Fruit fly (Drosophila melanogaster): ENCODE data around the gene CG3294.

Gene CG3294

DNA sequence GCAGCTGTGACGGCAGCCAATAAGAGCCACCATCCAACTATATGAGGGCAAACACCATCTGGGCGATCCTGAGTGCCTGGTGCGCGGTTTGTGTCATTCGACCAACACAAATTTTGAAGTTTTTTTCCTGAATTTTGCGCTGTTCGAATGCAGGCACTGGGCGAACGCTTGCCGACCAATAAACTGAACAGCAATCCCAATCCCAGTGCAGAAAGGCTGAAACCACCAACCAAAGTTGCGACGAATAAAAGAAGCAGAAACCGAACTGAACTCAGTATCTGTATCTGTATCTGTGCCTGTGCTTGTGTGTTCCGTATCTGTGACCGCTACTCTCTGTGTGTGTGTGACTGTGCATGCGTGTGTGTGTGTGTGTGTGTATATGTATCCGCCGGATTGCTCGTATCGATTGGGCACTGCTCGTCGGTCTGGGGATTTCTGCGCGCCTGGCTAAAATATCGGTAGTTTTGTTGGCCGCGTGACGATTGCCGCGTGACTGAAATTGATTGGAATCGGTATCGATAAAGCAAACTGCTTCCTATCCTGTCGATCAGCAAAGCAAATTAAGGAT, 17.2 kb downstream of the CG3294 start (continued):
- TF ChIP-seq pdm3 (GFP tag; optimal IDR thresholded peaks at IDR 0.05) (no peak), esn (GFP tag; optimal IDR thresholded peaks at IDR 0.05) (no peak), Sox14 (GFP tag; optimal IDR thresholded peaks at IDR 0.05) (no peak), CG3919 (GFP tag; optimal IDR thresholded peaks at IDR 0.05) (no peak), svp (GFP tag) (peak; percentile 94), Hr39 (GFP tag; optimal IDR thresholded peaks at IDR 0.05) (no peak), CG6163 (GFP tag; IDR thresholded peaks at IDR 0.05) (peak; percentile 43; the same call in 2 of the 3 replicates), cyc (GFP tag; optimal IDR thresholded peaks at IDR 0.05) (no peak), CG32006 (GFP tag; optimal IDR thresholded peaks at IDR 0.05) (no peak), CG11294 (GFP tag; IDR thresholded peaks at IDR 0.05) (0 out of 2 replicates have a peak, but pooled peaks have one; percentile 10), fkh (GFP tag; optimal IDR thresholded peaks at IDR 0.05) (no peak), CG8632 (GFP tag; optimal IDR thresholded peaks at IDR 0.05) (no peak), CG8119 (GFP tag; IDR thresholded peaks at IDR 0.05) (peak; percentile 35; the same call in 1 of the 3 replicates), Sox102F (GFP tag; optimal IDR thresholded peaks at IDR 0.05) (no peak), fd85E (GFP tag; optimal IDR thresholded peaks at IDR 0.05) (no peak), CG3032 (tag; optimal IDR thresholded peaks at IDR 0.05) (no peak), OdsH (GFP tag; optimal IDR thresholded peaks at IDR 0.05) (no peak), CG10631 (GFP tag; optimal IDR thresholded peaks at IDR 0.05) (no peak), CG6792 (GFP tag; optimal IDR thresholded peaks at IDR 0.05) (no peak), CG1621 (tag; optimal IDR thresholded peaks at IDR 0.05) (peak; percentile 99), lz (GFP tag; optimal IDR thresholded peaks at IDR 0.05) (no peak)

DNA sequence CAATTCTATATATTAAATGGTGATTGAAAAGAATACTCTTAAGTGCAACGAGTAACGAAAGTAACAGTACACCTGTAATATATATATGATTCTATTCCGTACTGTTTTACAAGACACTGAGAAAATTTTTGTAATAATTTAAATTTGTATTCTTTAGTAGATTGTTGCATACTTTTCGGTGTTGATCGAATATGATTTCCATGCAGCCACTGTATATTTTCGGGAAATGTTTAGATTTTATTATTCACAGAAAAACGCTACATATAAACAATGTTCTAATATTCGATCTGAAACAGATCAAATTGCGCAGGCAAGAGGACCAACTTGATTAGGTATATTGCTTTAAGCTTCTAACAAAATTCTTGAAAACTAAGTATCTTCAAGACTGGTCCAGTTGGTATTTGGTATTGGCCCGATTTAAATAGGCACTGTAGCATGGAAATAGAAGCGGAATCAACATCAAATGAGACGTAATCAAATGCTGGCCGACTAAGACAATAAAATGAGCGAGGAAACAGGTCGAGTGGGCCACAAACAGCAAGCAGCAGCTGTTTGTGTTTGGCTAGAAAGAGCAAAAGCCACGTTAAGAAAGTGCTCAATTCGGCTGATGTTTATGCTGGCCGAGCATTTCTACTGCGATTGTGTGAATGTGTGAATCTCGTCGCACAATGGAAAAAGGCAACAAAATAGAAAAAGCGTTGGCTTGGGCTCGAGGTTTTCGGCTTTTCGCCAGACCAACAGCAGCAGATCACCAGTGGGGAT, 18.1 kb downstream of the CG3294 start, which contains the start of gene CG15629:
Gene CG15629 (plus strand): TSS at position 749 of the 762 bp plus-strand sequence.
- TF ChIP-seq CG6276 (GFP tag; optimal IDR thresholded peaks at IDR 0.05) (no peak), CG1621 (tag; optimal IDR thresholded peaks at IDR 0.05) (no peak), fd85E (GFP tag; optimal IDR thresholded peaks at IDR 0.05) (no peak), CG15336 (GFP tag; IDR thresholded peaks at IDR 0.05) (no peak), Ets21C (GFP tag; optimal IDR thresholded peaks at IDR 0.05) (no peak), CG11294 (GFP tag; IDR thresholded peaks at IDR 0.05) (no peak), topi (GFP tag; optimal IDR thresholded peaks at IDR 0.05) (no peak), eg (GFP tag; IDR thresholded peaks at IDR 0.05) (no peak), svp (GFP tag) (no peak), CG6808 (GFP tag; optimal IDR thresholded peaks at IDR 0.05) (no peak), vri (GFP tag; optimal IDR thresholded peaks at IDR 0.05) (no peak), dsx (GFP tag; optimal IDR thresholded peaks at IDR 0.05; ENCODE audit: poor library complexity, severe bottlenecking) (no peak), CG8632 (GFP tag; optimal IDR thresholded peaks at IDR 0.05) (no peak), Hr38 (GFP tag; optimal IDR thresholded peaks at IDR 0.05) (no peak), CG6163 (GFP tag; IDR thresholded peaks at IDR 0.05) (no peak)

DNA sequence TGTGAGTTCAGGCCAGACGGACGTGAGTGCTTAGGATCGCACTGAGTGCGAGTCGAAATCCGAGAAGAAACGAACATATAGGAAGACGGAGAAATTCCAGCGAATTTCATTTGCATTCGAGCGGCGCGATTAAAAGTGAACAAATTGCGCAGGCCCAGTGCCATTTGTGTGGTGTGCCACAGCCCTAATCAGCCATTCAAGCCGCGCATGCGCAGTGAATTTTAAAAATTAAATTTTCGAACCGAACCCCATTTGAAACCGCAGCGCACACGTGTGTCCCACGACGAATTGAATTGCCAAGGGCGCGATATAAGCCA, 18.6 kb downstream of the CG3294 start:
- no peak for TF ChIP-seq Hr4 (GFP tag; optimal IDR thresholded peaks at IDR 0.05)
- TF ChIP-seq Blimp-1 (GFP tag; optimal IDR thresholded peaks at IDR 0.05) = no peak
- no peak for TF ChIP-seq CG15336 (GFP tag; IDR thresholded peaks at IDR 0.05)
- TF ChIP-seq CG11294 (GFP tag; IDR thresholded peaks at IDR 0.05) = no peak
- no peak for TF ChIP-seq CG10631 (GFP tag; optimal IDR thresholded peaks at IDR 0.05)
- TF ChIP-seq dsx (GFP tag; optimal IDR thresholded peaks at IDR 0.05; ENCODE audit: poor library complexity, severe bottlenecking) = no peak
- TF ChIP-seq CG8319 (GFP tag; optimal IDR thresholded peaks at IDR 0.05) = no peak
- TF ChIP-seq CG16779 (tag; optimal IDR thresholded peaks at IDR 0.05) = no peak
- no peak for TF ChIP-seq spab (GFP tag; optimal IDR thresholded peaks at IDR 0.05)
- no peak for TF ChIP-seq Gug (GFP tag; IDR thresholded peaks at IDR 0.05)
- no peak for TF ChIP-seq CG6854 (GFP tag; optimal IDR thresholded peaks at IDR 0.05)
